Worm (Caenorhabditis elegans): ENCODE results near the gene irld-4.

irld-4 gene

ce11 chrIV:14617059-14617458 is 15.8 kb upstream of the irld-4 start:
- no peak for TF ChIP-seq scrt-1 (GFP tag; IDR thresholded peaks at IDR 0.05)
- no peak for TF ChIP-seq ama-1 (optimal IDR thresholded peaks at IDR 0.05)
- TF ChIP-seq pes-1 (GFP tag; IDR thresholded peaks at IDR 0.05) = no peak
- no peak for TF ChIP-seq ceh-13 (GFP tag; optimal IDR thresholded peaks at IDR 0.05)
- no peak for TF ChIP-seq tra-4 (tag; optimal IDR thresholded peaks at IDR 0.05)
- TF ChIP-seq B0310.2 (tag; optimal IDR thresholded peaks at IDR 0.05) = no peak
- no peak for TF ChIP-seq hmbx-1 (tag; optimal IDR thresholded peaks at IDR 0.05)
- no peak for TF ChIP-seq sea-1 (GFP tag; conservative IDR thresholded peaks at IDR 0.05)
- no peak for TF ChIP-seq ceh-36 (tag; optimal IDR thresholded peaks at IDR 0.05)
- no peak for TF ChIP-seq flt-1 (GFP tag; IDR thresholded peaks at IDR 0.05)
- no peak for TF ChIP-seq hnd-1 (tag; optimal IDR thresholded peaks at IDR 0.05)
- TF ChIP-seq tbx-11 (GFP tag; IDR thresholded peaks at IDR 0.05) = no peak
- no peak for TF ChIP-seq F13C5.2 (tag; optimal IDR thresholded peaks at IDR 0.05)

- TF ChIP-seq B0310.2 (tag; optimal IDR thresholded peaks at IDR 0.05) = no peak
- TF ChIP-seq tbx-37 (GFP tag; conservative IDR thresholded peaks at IDR 0.05) = no peak
- no peak for TF ChIP-seq tra-4 (tag; optimal IDR thresholded peaks at IDR 0.05)
- no peak for TF ChIP-seq ceh-13 (GFP tag; optimal IDR thresholded peaks at IDR 0.05)
- TF ChIP-seq F13C5.2 (tag; optimal IDR thresholded peaks at IDR 0.05) = no peak
- TF ChIP-seq pes-1 (GFP tag; IDR thresholded peaks at IDR 0.05) = no peak
- no peak for TF ChIP-seq hmg-4 (GFP tag; optimal IDR thresholded peaks at IDR 0.05)
- TF ChIP-seq tbx-11 (GFP tag; IDR thresholded peaks at IDR 0.05) = no peak
- no peak for TF ChIP-seq ama-1 (optimal IDR thresholded peaks at IDR 0.05)
- TF ChIP-seq ceh-36 (tag; optimal IDR thresholded peaks at IDR 0.05) = no peak
- no peak for TF ChIP-seq ets-7 (tag; optimal IDR thresholded peaks at IDR 0.05)
- TF ChIP-seq hmbx-1 (tag; optimal IDR thresholded peaks at IDR 0.05) = no peak
- no peak for TF ChIP-seq sea-1 (GFP tag; conservative IDR thresholded peaks at IDR 0.05)
Observed at ce11 chrIV:14617498-14617897, 15.4 kb upstream of the irld-4 start.

ce11 chrIV:14617985-14618384 is 14.9 kb upstream of the irld-4 start:
- TF ChIP-seq ets-7 (tag; optimal IDR thresholded peaks at IDR 0.05) (no peak), hnd-1 (tag; optimal IDR thresholded peaks at IDR 0.05) (no peak), hmbx-1 (tag; optimal IDR thresholded peaks at IDR 0.05) (no peak), B0310.2 (tag; optimal IDR thresholded peaks at IDR 0.05) (no peak), pes-1 (GFP tag; IDR thresholded peaks at IDR 0.05) (no peak)

- no peak for TF ChIP-seq ceh-13 (GFP tag; optimal IDR thresholded peaks at IDR 0.05)
- TF ChIP-seq hnd-1 (tag; optimal IDR thresholded peaks at IDR 0.05) = no peak
- no peak for TF ChIP-seq F13C5.2 (tag; optimal IDR thresholded peaks at IDR 0.05)
- no peak for TF ChIP-seq tbx-11 (GFP tag; IDR thresholded peaks at IDR 0.05)
- TF ChIP-seq sea-1 (GFP tag; conservative IDR thresholded peaks at IDR 0.05) = no peak
- no peak for TF ChIP-seq tbx-37 (GFP tag; conservative IDR thresholded peaks at IDR 0.05)
- no peak for TF ChIP-seq hmg-4 (GFP tag; optimal IDR thresholded peaks at IDR 0.05)
- no peak for TF ChIP-seq aly-1 (tag; optimal IDR thresholded peaks at IDR 0.05)
- TF ChIP-seq tra-4 (tag; optimal IDR thresholded peaks at IDR 0.05) = no peak
- no peak for TF ChIP-seq hmbx-1 (tag; optimal IDR thresholded peaks at IDR 0.05)
- TF ChIP-seq pes-1 (GFP tag; IDR thresholded peaks at IDR 0.05) = no peak
- TF ChIP-seq ets-7 (tag; optimal IDR thresholded peaks at IDR 0.05) = no peak
- TF ChIP-seq ama-1 (optimal IDR thresholded peaks at IDR 0.05) = no peak
- TF ChIP-seq scrt-1 (GFP tag; IDR thresholded peaks at IDR 0.05) = no peak
- TF ChIP-seq flt-1 (GFP tag; IDR thresholded peaks at IDR 0.05) = no peak
- TF ChIP-seq B0310.2 (tag; optimal IDR thresholded peaks at IDR 0.05) = no peak
- no peak for TF ChIP-seq ceh-36 (tag; optimal IDR thresholded peaks at IDR 0.05)
Observed at ce11 chrIV:14618551-14618950, 14.3 kb upstream of the irld-4 start.

ce11 chrIV:14620042-14620441 is 12.9 kb upstream of the irld-4 start:
- TF ChIP-seq pes-1 (GFP tag; IDR thresholded peaks at IDR 0.05) (no peak), hmg-4 (GFP tag; optimal IDR thresholded peaks at IDR 0.05) (no peak), flt-1 (GFP tag; IDR thresholded peaks at IDR 0.05) (no peak), ceh-13 (GFP tag; optimal IDR thresholded peaks at IDR 0.05) (no peak), tbx-37 (GFP tag; conservative IDR thresholded peaks at IDR 0.05) (no peak), ceh-36 (tag; optimal IDR thresholded peaks at IDR 0.05) (no peak), hnd-1 (tag; optimal IDR thresholded peaks at IDR 0.05) (no peak), aly-1 (tag; optimal IDR thresholded peaks at IDR 0.05) (no peak), tra-4 (tag; optimal IDR thresholded peaks at IDR 0.05) (no peak), scrt-1 (GFP tag; IDR thresholded peaks at IDR 0.05) (no peak), F13C5.2 (tag; optimal IDR thresholded peaks at IDR 0.05) (no peak), ets-7 (tag; optimal IDR thresholded peaks at IDR 0.05) (no peak), B0310.2 (tag; optimal IDR thresholded peaks at IDR 0.05) (no peak), hmbx-1 (tag; optimal IDR thresholded peaks at IDR 0.05) (no peak), sea-1 (GFP tag; conservative IDR thresholded peaks at IDR 0.05) (no peak)

- TF ChIP-seq hmbx-1 (tag; optimal IDR thresholded peaks at IDR 0.05) (no peak), tra-4 (tag; optimal IDR thresholded peaks at IDR 0.05) (no peak), hnd-1 (tag; optimal IDR thresholded peaks at IDR 0.05) (no peak), scrt-1 (GFP tag; IDR thresholded peaks at IDR 0.05) (no peak), tbx-11 (GFP tag; IDR thresholded peaks at IDR 0.05) (no peak), ama-1 (optimal IDR thresholded peaks at IDR 0.05) (no peak)
Observed at ce11 chrIV:14620543-14620942, 12.4 kb upstream of the irld-4 start.

- no peak for TF ChIP-seq tra-4 (tag; optimal IDR thresholded peaks at IDR 0.05)
- no peak for TF ChIP-seq flt-1 (GFP tag; IDR thresholded peaks at IDR 0.05)
- TF ChIP-seq F13C5.2 (tag; optimal IDR thresholded peaks at IDR 0.05) = no peak
- TF ChIP-seq ets-7 (tag; optimal IDR thresholded peaks at IDR 0.05) = no peak
- TF ChIP-seq scrt-1 (GFP tag; IDR thresholded peaks at IDR 0.05) = no peak
- TF ChIP-seq B0310.2 (tag; optimal IDR thresholded peaks at IDR 0.05) = no peak
- no peak for TF ChIP-seq hnd-1 (tag; optimal IDR thresholded peaks at IDR 0.05)
- no peak for TF ChIP-seq ama-1 (optimal IDR thresholded peaks at IDR 0.05)
- no peak for TF ChIP-seq pes-1 (GFP tag; IDR thresholded peaks at IDR 0.05)
- TF ChIP-seq tbx-37 (GFP tag; conservative IDR thresholded peaks at IDR 0.05) = no peak
- TF ChIP-seq hmg-4 (GFP tag; optimal IDR thresholded peaks at IDR 0.05) = no peak
- no peak for TF ChIP-seq tbx-11 (GFP tag; IDR thresholded peaks at IDR 0.05)
- TF ChIP-seq ceh-13 (GFP tag; optimal IDR thresholded peaks at IDR 0.05) = no peak
- TF ChIP-seq aly-1 (tag; optimal IDR thresholded peaks at IDR 0.05) = no peak
- no peak for TF ChIP-seq hmbx-1 (tag; optimal IDR thresholded peaks at IDR 0.05)
- no peak for TF ChIP-seq sea-1 (GFP tag; conservative IDR thresholded peaks at IDR 0.05)
Observed at ce11 chrIV:14621117-14621516, 11.8 kb upstream of the irld-4 start.
